Fruit fly (Drosophila melanogaster) whole organism: ENCODE measurements around the gene temp.
A peak's percentile ranks its signal among the peaks of the same experiment; 100 is the strongest.

Experiments
- CG8478 ChIP-seq: fragments of >200 bp; optimal IDR thresholded peaks from 2 replicates; lab custom pipeline; 2018; ENCODE audit warnings: inconsistent platforms
- Dll ChIP-seq: fragments of >200 bp; optimal IDR thresholded peaks from 2 replicates; lab custom pipeline; 2017
- EcR ChIP-seq, 2 experiments: fragments of >200 bp; optimal IDR thresholded peaks; 2 replicates each; lab custom pipeline; 2017; ENCODE audit warnings: missing biosample characterization in 2 of 2, missing genetic modification characterization in 2 of 2, missing genetic modification reagents in 2 of 2
- pan ChIP-seq: fragments of >200 bp; optimal IDR thresholded peaks from 2 replicates; lab custom pipeline; 2017
- psq ChIP-seq: fragments of >200 bp; optimal IDR thresholded peaks from 2 replicates; lab custom pipeline; 2017
- usp ChIP-seq: fragments of >200 bp; optimal IDR thresholded peaks from 2 replicates; lab custom pipeline; 2017; ENCODE audit warnings: missing biosample characterization, missing genetic modification characterization, mixed read lengths

Gene temp

dm6 chrX:2289134-2289533 is 26.8 kb upstream of the temp start:
- TF ChIP-seq Dll, result no peak
- TF ChIP-seq EcR (GFP tag; optimal IDR thresholded peaks at IDR 0.05; lab: Kevin White, UChicago), result peak in 1 of 2 experiments; percentile 24

- no peak for TF ChIP-seq EcR (GFP tag; optimal IDR thresholded peaks at IDR 0.05; lab: Kevin White, UChicago)
- TF ChIP-seq pan, result no peak
- no peak for TF ChIP-seq psq (lab: Kevin White, UChicago)
- no peak for TF ChIP-seq Dll
- no peak for TF ChIP-seq CG8478 (lab: Kevin White, UChicago)
- no peak for TF ChIP-seq usp
Measured at dm6 chrX:2288327-2288726, 26.0 kb upstream of the temp start.

- TF ChIP-seq CG8478 (lab: Kevin White, UChicago) (no peak), usp (no peak), pan (no peak), Dll (no peak), EcR (GFP tag; optimal IDR thresholded peaks at IDR 0.05; lab: Kevin White, UChicago) (no peak), psq (lab: Kevin White, UChicago) (no peak)
Measured at dm6 chrX:2286985-2287384, 24.7 kb upstream of the temp start.

dm6 chrX:2286255-2286654 is 23.9 kb upstream of the temp start:
- TF ChIP-seq CG8478 (lab: Kevin White, UChicago) (no peak), psq (lab: Kevin White, UChicago) (no peak), usp (no peak), EcR (GFP tag; optimal IDR thresholded peaks at IDR 0.05; lab: Kevin White, UChicago) (no peak), Dll (no peak), pan (no peak)

dm6 chrX:2283470-2283869 is 21.2 kb upstream of the temp start:
- TF ChIP-seq psq (lab: Kevin White, UChicago) (no peak), Dll (no peak), pan (no peak)

dm6 chrX:2278782-2279304 is 16.5 kb upstream of the temp start:
- TF ChIP-seq psq (lab: Kevin White, UChicago) (no peak), CG8478 (lab: Kevin White, UChicago) (no peak), Dll (no peak), EcR (GFP tag; optimal IDR thresholded peaks at IDR 0.05; lab: Kevin White, UChicago) (no peak), pan (no peak)

dm6 chrX:2275249-2275872 is 13.0 kb upstream of the temp start, which contains the start of gene Vml:
Gene Vml, plus strand, starts transcription at chrX:2275822.
- TF ChIP-seq Dll (no peak), EcR (GFP tag; optimal IDR thresholded peaks at IDR 0.05; lab: Kevin White, UChicago) (no peak), usp (no peak), pan (no peak), psq (lab: Kevin White, UChicago) (no peak), CG8478 (lab: Kevin White, UChicago) (no peak)

- TF ChIP-seq CG8478 (lab: Kevin White, UChicago), result no peak
- TF ChIP-seq Dll, result no peak
- no peak for TF ChIP-seq psq (lab: Kevin White, UChicago)
- no peak for TF ChIP-seq pan
- TF ChIP-seq EcR (GFP tag; optimal IDR thresholded peaks at IDR 0.05; lab: Kevin White, UChicago), result peak; percentile 45 to 80
- no peak for TF ChIP-seq usp
Measured at dm6 chrX:2274704-2275199, 12.4 kb upstream of the temp start, which contains the start of gene Grp170. Gene Grp170, minus strand, starts transcription at chrX:2275068.

- TF ChIP-seq usp (no peak), EcR (GFP tag; optimal IDR thresholded peaks at IDR 0.05; lab: Kevin White, UChicago) (no peak), psq (lab: Kevin White, UChicago) (no peak), CG8478 (lab: Kevin White, UChicago) (no peak), Dll (no peak), pan (no peak)
Measured at dm6 chrX:2270557-2270930, 8.2 kb upstream of the temp start, which contains the start of gene CG2924. Gene CG2924, minus strand, starts transcription at chrX:2270761.

dm6 chrX:2269822-2270556 is 7.7 kb upstream of the temp start:
- TF ChIP-seq Dll, result no peak

- TF ChIP-seq CG8478 (lab: Kevin White, UChicago) (no peak), psq (lab: Kevin White, UChicago) (no peak), Dll (no peak), pan (no peak)
Measured at dm6 chrX:2259763-2260162, 2.6 kb downstream of the temp start, which contains the start of gene CG3078. Gene CG3078, minus strand, starts transcription at chrX:2259863.

- TF ChIP-seq pan (no peak), EcR (GFP tag; optimal IDR thresholded peaks at IDR 0.05; lab: Kevin White, UChicago) (no peak), CG8478 (lab: Kevin White, UChicago) (no peak), Dll (no peak), usp (no peak), psq (lab: Kevin White, UChicago) (no peak)
Measured at dm6 chrX:2258602-2259233, 3.6 kb downstream of the temp start.

dm6 chrX:2255035-2255434 is 7.3 kb downstream of the temp start:
- no peak for TF ChIP-seq usp
- no peak for TF ChIP-seq CG8478 (lab: Kevin White, UChicago)
- no peak for TF ChIP-seq psq (lab: Kevin White, UChicago)
- TF ChIP-seq EcR (GFP tag; optimal IDR thresholded peaks at IDR 0.05; lab: Kevin White, UChicago), result no peak
- no peak for TF ChIP-seq Dll
- TF ChIP-seq pan, result no peak
